Worm (Caenorhabditis elegans): ENCODE data around the gene ldp-1.
"Not testable (repeated sequence)": the region's sequence is repeated elsewhere in the genome, so short reads cannot be mapped to it uniquely, and the experiment has no call there.

- not testable (repeated sequence) for TF ChIP-seq pha-4 (tag; optimal IDR thresholded peaks at IDR 0.05); F13H6.1 (tag; optimal IDR thresholded peaks at IDR 0.05); ceh-19 (GFP tag; optimal IDR thresholded peaks at IDR 0.05); ceh-9 (tag; optimal IDR thresholded peaks at IDR 0.05); gmeb-2 (tag; optimal IDR thresholded peaks at IDR 0.05); fkh-10 (GFP tag; optimal IDR thresholded peaks at IDR 0.05)
These were observed 37.0 kb upstream of the ldp-1 start, which contains the start of gene ztf-28 for ce11 chrV:2090321-2090720.

Measured in whole organism, late embryonic.